Worm (Caenorhabditis elegans): ENCODE data around the gene Y73B3A.8.
"Not testable (repeated sequence)": the region's sequence is repeated elsewhere in the genome, so short reads cannot be mapped to it uniquely, and the experiment has no call there.

Y73B3A.8 gene

DNA sequence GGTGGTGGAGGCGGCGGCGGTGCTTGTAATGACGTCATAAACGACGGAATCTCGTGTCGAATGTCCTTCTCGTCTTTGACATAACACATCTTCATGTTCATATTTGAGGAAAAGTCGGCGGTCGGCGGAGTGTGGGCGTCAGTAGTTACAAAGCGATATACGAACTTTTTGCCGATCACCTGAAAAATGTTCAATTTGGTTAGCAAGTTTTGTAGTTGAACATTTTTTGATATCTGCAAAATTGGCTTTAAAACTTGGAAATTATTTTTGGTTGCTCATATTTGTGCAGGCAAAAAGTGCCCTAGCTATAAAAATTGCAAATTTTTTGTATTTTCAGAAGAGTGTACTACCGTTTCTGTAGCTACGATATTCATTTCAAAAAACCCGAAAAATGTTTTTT, 32.1 kb downstream of the Y73B3A.8 start, which contains the start of gene elk-2:
TSS of gene elk-2 (minus strand) at position 101 of the 400 bp plus-strand sequence.
- not testable (repeated sequence) for TF ChIP-seq T22C8.4 (GFP tag; IDR thresholded peaks at IDR 0.05); ztf-29 (GFP tag; IDR thresholded peaks at IDR 0.05); klf-2 (GFP tag; conservative IDR thresholded peaks at IDR 0.05)

DNA sequence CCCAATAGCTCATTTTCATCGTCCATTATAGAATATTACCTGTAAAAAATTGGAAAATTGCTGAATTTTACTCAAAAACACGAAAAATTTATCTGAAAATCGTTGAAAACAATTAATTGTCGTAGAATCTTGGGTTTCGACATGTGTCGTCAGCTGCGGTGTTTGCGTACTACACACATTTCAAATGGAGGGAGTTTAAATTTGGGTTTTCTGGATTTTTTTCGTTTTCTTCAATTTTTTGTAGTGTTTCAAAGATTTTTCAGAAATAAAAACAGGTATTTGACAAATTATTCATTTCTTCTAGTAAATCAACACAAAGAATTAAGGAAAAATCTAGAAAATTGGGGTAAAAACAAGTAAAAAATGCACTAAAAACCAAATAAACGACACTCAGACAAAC, 36.3 kb downstream of the Y73B3A.8 start, which contains the start of gene Y73B3A.4:
TSS of gene Y73B3A.4 (minus strand) at position 41 of the 400 bp plus-strand sequence.
- TF ChIP-seq med-1 (GFP tag; optimal IDR thresholded peaks at IDR 0.05; ENCODE audit: insufficient read depth); flt-1 (GFP tag; IDR thresholded peaks at IDR 0.05); ref-1 (GFP tag; conservative IDR thresholded peaks at IDR 0.05): not testable (repeated sequence)
